Worm (Caenorhabditis elegans) whole organism, mixed stage, embryonic: ENCODE results near the gene T09B9.1.

Source experiments
- M03D4.4 ChIP-seq: sonication (generic microtip); optimal IDR thresholded peaks from 2 replicates; lab custom pipeline; 2017; ENCODE audit warnings: mild to moderate bottlenecking, missing genetic modification characterization, missing compliant biosample characterization
- bed-3 ChIP-seq: fragments of 200-800 bp; sonication (Bioruptor generic); optimal IDR thresholded peaks from 3 replicates; lab custom pipeline; 2018; ENCODE audit warnings: mild to moderate bottlenecking, missing genetic modification characterization, moderate library complexity, missing compliant biosample characterization
- blmp-1 ChIP-seq: fragments of 150-350 bp; optimal IDR thresholded peaks from 2 replicates; lab custom pipeline; 2014; ENCODE audit warnings: missing biosample characterization, missing genetic modification characterization
- ceh-39 ChIP-seq: fragments of 150-350 bp; optimal IDR thresholded peaks from 2 replicates; lab custom pipeline; 2014; ENCODE audit warnings: missing biosample characterization, missing genetic modification characterization
- ceh-43 ChIP-seq: fragments of 200-800 bp; sonication (Bioruptor generic); optimal IDR thresholded peaks from 2 replicates; lab custom pipeline; 2018; ENCODE audit warnings: mild to moderate bottlenecking, missing genetic modification characterization, moderate library complexity, missing compliant biosample characterization
- ceh-83 ChIP-seq: fragments of 200-800 bp; sonication (Bioruptor generic); optimal IDR thresholded peaks from 2 replicates; lab custom pipeline; 2018; ENCODE audit warnings: mild to moderate bottlenecking, missing genetic modification characterization, missing compliant biosample characterization
- ces-1 ChIP-seq: fragments of 150-350 bp; optimal IDR thresholded peaks from 2 replicates; lab custom pipeline; 2014; ENCODE audit warnings: missing biosample characterization, missing genetic modification reagents, missing genetic modification characterization
- cnd-1 ChIP-seq: fragments of 200-800 bp; sonication (Bioruptor generic); optimal IDR thresholded peaks from 2 replicates; lab custom pipeline; 2018; ENCODE audit warnings: mild to moderate bottlenecking, missing genetic modification characterization, missing compliant biosample characterization
- drap-1 ChIP-seq: fragments of 200-800 bp; sonication (Bioruptor generic); optimal IDR thresholded peaks from 3 replicates; lab custom pipeline; 2018; ENCODE audit warnings: mild to moderate bottlenecking, missing genetic modification characterization, missing compliant biosample characterization
- elt-3 ChIP-seq: fragments of 150-350 bp; optimal IDR thresholded peaks from 2 replicates; lab custom pipeline; 2014; ENCODE audit warnings: missing biosample characterization, missing genetic modification characterization
- flh-1 ChIP-seq: fragments of 200-800 bp; sonication (Bioruptor generic); optimal IDR thresholded peaks from 2 replicates; lab custom pipeline; 2018; ENCODE audit warnings: mild to moderate bottlenecking, missing genetic modification characterization, moderate library complexity, missing compliant biosample characterization
- ham-2 ChIP-seq: fragments of 200-800 bp; sonication (Bioruptor generic); optimal IDR thresholded peaks from 2 replicates; lab custom pipeline; 2018; ENCODE audit warnings: mild to moderate bottlenecking, missing genetic modification characterization, missing compliant biosample characterization
- hlh-1 ChIP-seq: fragments of 150-350 bp; optimal IDR thresholded peaks from 2 replicates; lab custom pipeline; 2014; ENCODE audit warnings: missing biosample characterization, missing genetic modification reagents, missing genetic modification characterization
- lin-13 ChIP-seq: fragments of 150-350 bp; optimal IDR thresholded peaks from 2 replicates; lab custom pipeline; 2014; ENCODE audit warnings: missing biosample characterization, missing genetic modification characterization
- lsy-2 ChIP-seq: fragments of 150-350 bp; optimal IDR thresholded peaks from 2 replicates; lab custom pipeline; 2014; ENCODE audit warnings: missing biosample characterization, missing genetic modification characterization
- mab-5 ChIP-seq: fragments of 150-350 bp; optimal IDR thresholded peaks from 2 replicates; lab custom pipeline; 2014; ENCODE audit warnings: missing biosample characterization, missing genetic modification characterization
- mep-1 ChIP-seq: fragments of 150-350 bp; optimal IDR thresholded peaks from 2 replicates; lab custom pipeline; 2017; ENCODE audit warnings: missing biosample characterization, missing genetic modification reagents, missing genetic modification characterization, inconsistent platforms
- mls-2 ChIP-seq: sonication (generic microtip); optimal IDR thresholded peaks from 2 replicates; lab custom pipeline; 2016; ENCODE audit warnings: mild to moderate bottlenecking, missing genetic modification characterization, moderate library complexity, missing compliant biosample characterization
- nhr-2 ChIP-seq: fragments of 150-350 bp; optimal IDR thresholded peaks from 2 replicates; lab custom pipeline; 2014; ENCODE audit warnings: missing biosample characterization, missing genetic modification characterization
- nhr-237 ChIP-seq: fragments of 150-350 bp; optimal IDR thresholded peaks from 2 replicates; lab custom pipeline; 2014; ENCODE audit warnings: missing biosample characterization, missing genetic modification characterization
- nhr-28 ChIP-seq: fragments of 150-350 bp; optimal IDR thresholded peaks from 2 replicates; lab custom pipeline; 2014; ENCODE audit warnings: missing biosample characterization, missing genetic modification characterization
- nhr-76 ChIP-seq: sonication (generic microtip); optimal IDR thresholded peaks from 2 replicates; lab custom pipeline; 2017; ENCODE audit warnings: missing biosample characterization, missing genetic modification characterization
- pha-4 ChIP-seq: fragments of 150-350 bp; optimal IDR thresholded peaks from 2 replicates; lab custom pipeline; 2018; ENCODE audit warnings: missing biosample characterization, missing genetic modification reagents, missing genetic modification characterization
- sem-2 ChIP-seq: fragments of 200-800 bp; sonication (Bioruptor generic); optimal IDR thresholded peaks from 2 replicates; lab custom pipeline; 2018; ENCODE audit warnings: mild to moderate bottlenecking, missing genetic modification characterization, missing compliant biosample characterization
- sptf-1 ChIP-seq: sonication (generic microtip); optimal IDR thresholded peaks from 2 replicates; lab custom pipeline; 2017; ENCODE audit warnings: mild to moderate bottlenecking, missing genetic modification characterization, moderate library complexity, missing compliant biosample characterization
- tbx-8 ChIP-seq: fragments of 200-800 bp; sonication (Bioruptor generic); optimal IDR thresholded peaks from 2 replicates; lab custom pipeline; 2018; ENCODE audit warnings: mild to moderate bottlenecking, missing genetic modification characterization, moderate library complexity, missing compliant biosample characterization
- unc-120 ChIP-seq: sonication (generic microtip); optimal IDR thresholded peaks from 2 replicates; lab custom pipeline; 2017; ENCODE audit warnings: missing genetic modification characterization, missing compliant biosample characterization; ENCODE audit not compliant: poor library complexity, severe bottlenecking
- unc-62 ChIP-seq: fragments of 150-350 bp; optimal IDR thresholded peaks from 2 replicates; lab custom pipeline; 2014; ENCODE audit warnings: missing biosample characterization, missing genetic modification reagents, missing genetic modification characterization
- zip-8 ChIP-seq: fragments of 150-350 bp; optimal IDR thresholded peaks from 2 replicates; lab custom pipeline; 2014; ENCODE audit warnings: missing biosample characterization, missing genetic modification characterization
- ztf-11 ChIP-seq: fragments of 150-350 bp; optimal IDR thresholded peaks from 2 replicates; lab custom pipeline; 2014; ENCODE audit warnings: missing biosample characterization, missing genetic modification characterization

Gene T09B9.1

ce11 chrX:9796063-9796462 lies 39.0 kb downstream of the T09B9.1 start:
- TF ChIP-seq mls-2 (tag; lab: Kevin White, UChicago) (no peak), unc-120 (tag; lab: Kevin White, UChicago) (no peak), ceh-43 (GFP tag; lab: Kevin White, UChicago) (no peak), sptf-1 (no peak), hlh-1 (no peak), ceh-83 (GFP tag; lab: Kevin White, UChicago) (no peak), nhr-76 (tag; lab: Kevin White, UChicago) (no peak), flh-1 (GFP tag; lab: Kevin White, UChicago) (no peak), unc-62 (no peak), nhr-2 (tag; lab: Kevin White, UChicago) (no peak), ztf-11 (tag; lab: Kevin White, UChicago) (no peak), nhr-237 (no peak), bed-3 (GFP tag; lab: Kevin White, UChicago) (no peak), nhr-28 (no peak), elt-3 (no peak), ceh-39 (tag; lab: Kevin White, UChicago) (no peak)

DNA sequence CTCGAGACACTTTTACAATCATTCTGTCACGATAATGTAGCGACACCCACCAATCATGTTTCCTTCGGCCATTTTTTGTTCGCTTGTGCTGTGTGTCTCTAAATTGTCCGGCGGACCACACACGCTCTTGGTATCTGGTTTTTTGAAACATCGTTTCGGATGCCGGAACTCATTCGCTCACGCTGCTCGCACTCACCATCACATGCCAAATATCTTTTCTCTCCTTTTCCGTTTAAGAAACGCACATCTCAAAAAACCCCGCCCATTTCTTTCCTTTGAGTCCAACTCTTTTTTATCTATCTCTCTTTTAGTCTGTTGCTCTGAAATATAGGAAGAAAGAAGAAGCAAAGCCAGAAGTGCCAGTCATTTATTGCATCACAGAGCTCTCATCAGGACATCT lies 41.5 kb downstream of the T09B9.1 start, which contains the start of gene F36G3.3:
F36G3.3 (plus strand) TSS at position 306 of the 400 bp plus-strand sequence.
- peak; percentile 1 for TF ChIP-seq ces-1 (GFP tag; lab: Kevin White, UChicago)
- no peak for TF ChIP-seq ham-2 (GFP tag; lab: Kevin White, UChicago)
- TF ChIP-seq zip-8 (tag; lab: Kevin White, UChicago), result no peak
- TF ChIP-seq cnd-1 (tag; lab: Kevin White, UChicago), result no peak

- TF ChIP-seq ces-1 (GFP tag; lab: Kevin White, UChicago), result peak; percentile 97
- TF ChIP-seq flh-1 (GFP tag; lab: Kevin White, UChicago), result no peak
Observed at ce11 chrX:9803603-9804002, 46.5 kb downstream of the T09B9.1 start.

- TF ChIP-seq mab-5 (tag; lab: Kevin White, UChicago) (no peak), ceh-39 (tag; lab: Kevin White, UChicago) (no peak), unc-120 (tag; lab: Kevin White, UChicago) (no peak), ham-2 (GFP tag; lab: Kevin White, UChicago) (no peak), drap-1 (no peak), bed-3 (GFP tag; lab: Kevin White, UChicago) (no peak), hlh-1 (no peak), mep-1 (no peak), unc-62 (no peak), M03D4.4 (tag; lab: Kevin White, UChicago) (no peak), zip-8 (tag; lab: Kevin White, UChicago) (no peak), nhr-76 (tag; lab: Kevin White, UChicago) (no peak), blmp-1 (tag; lab: Kevin White, UChicago) (no peak), lin-13 (no peak), mls-2 (tag; lab: Kevin White, UChicago) (no peak), pha-4 (tag; lab: Kevin White, UChicago) (no peak), tbx-8 (no peak), cnd-1 (tag; lab: Kevin White, UChicago) (no peak), lsy-2 (tag; lab: Kevin White, UChicago) (no peak)
Observed at ce11 chrX:9804735-9805134, 47.7 kb downstream of the T09B9.1 start.

- TF ChIP-seq sem-2 (GFP tag; lab: Kevin White, UChicago) (no peak), ces-1 (GFP tag; lab: Kevin White, UChicago) (peak; percentile 96)
Observed at ce11 chrX:9805426-9805825, 48.4 kb downstream of the T09B9.1 start.

DNA sequence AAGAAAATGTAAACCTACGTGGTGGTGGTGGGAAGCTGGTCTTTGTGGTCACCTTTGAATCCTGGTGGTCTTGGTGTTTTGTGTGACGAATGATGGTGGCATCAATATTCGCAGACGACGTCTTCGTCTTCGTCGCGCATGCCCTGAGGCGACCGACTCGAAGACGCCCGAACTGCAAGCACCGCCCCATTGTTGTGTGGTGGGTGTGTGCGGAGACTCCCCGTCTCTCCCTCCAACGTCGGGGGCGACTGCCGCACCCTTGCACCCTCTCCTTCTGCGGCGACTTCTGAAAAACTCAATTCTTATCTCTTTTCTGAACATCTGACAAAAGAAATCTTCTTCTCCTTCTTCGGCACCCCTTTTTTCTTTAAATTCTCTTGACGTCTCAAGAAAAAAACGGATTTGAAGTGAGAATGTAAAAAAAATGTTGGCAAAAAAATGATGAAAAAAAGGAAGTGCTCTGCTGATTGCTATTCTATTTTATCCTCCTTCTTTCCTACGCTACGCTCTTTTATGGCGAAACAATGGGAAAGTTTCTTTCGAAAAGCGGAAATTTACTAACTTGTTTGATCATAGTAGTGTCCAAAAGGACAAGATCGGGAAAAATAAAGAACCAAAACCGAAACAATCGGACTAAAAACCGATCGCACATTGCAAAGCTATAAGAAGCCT lies 50.4 kb downstream of the T09B9.1 start, which contains the start of gene lgc-47:
lgc-47 (minus strand) TSS at position 286 of the 672 bp plus-strand sequence.
- TF ChIP-seq elt-3 (no peak), ces-1 (GFP tag; lab: Kevin White, UChicago) (peak; percentile 4)
